Fruit fly (Drosophila melanogaster) whole organism: Measurements from ENCODE around the gene CG43062.

Experiments
- EcR ChIP-seq, 2 experiments: fragments of >200 bp; optimal IDR thresholded peaks; 2 replicates each; lab custom pipeline; 2017; ENCODE audit warnings: missing biosample characterization in 2 of 2, missing genetic modification characterization in 2 of 2, missing genetic modification reagents in 2 of 2
- pan ChIP-seq: fragments of >200 bp; optimal IDR thresholded peaks from 2 replicates; lab custom pipeline; 2017

DNA sequence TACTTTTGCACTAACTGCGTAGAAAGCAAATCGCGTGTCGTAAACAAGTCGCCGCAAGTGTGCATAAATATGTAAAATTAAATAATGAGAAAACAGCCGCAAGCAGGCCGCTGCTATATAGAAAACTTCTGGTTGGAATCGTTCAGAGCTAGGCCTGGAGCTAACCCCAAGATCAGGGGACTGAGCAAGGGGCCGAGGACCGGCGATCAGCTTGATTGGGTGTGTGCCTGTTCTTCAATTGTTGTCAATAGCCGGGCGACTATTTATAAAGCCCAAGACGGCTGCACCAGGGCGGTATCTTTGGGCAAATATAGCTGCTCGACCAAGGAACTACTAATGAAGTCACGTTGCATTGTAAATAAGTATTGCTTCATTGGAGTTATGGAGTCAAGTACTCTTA lies 6.6 kb downstream of the CG43062 start:
- TF ChIP-seq pan (no peak), EcR (GFP tag; optimal IDR thresholded peaks at IDR 0.05; lab: Kevin White, UChicago) (no peak)
